Worm (Caenorhabditis elegans) whole organism, L1 larva: ENCODE data around the gene C03A3.3.

Experiments used
- fkh-10 ChIP-seq: sonication (generic microtip); optimal IDR thresholded peaks from 2 replicates; lab custom pipeline; 2017; ENCODE audit warnings: missing biosample characterization, missing genetic modification reagents, missing genetic modification characterization
- tbx-2 ChIP-seq: sonication (generic microtip); optimal IDR thresholded peaks from 2 replicates; lab custom pipeline; 2016; ENCODE audit warnings: missing genetic modification characterization, missing compliant biosample characterization

DNA sequence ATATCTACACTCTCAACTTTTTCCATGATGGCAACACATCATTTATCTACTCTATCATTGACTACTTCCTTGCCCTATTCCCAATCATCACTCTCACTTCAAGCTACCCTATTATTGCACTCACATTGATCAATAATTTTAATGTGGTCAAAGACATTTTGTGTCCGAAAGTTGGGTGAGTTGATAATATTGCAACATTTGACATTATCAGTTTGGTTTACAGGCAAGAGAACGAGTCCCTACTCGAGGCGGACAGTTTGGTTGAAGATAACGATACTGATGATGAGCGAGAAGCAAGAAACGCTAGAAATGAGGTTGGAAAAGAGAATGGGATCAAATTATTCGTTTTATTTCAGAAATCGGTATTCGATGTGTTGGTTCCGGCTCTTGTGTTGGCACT, 4.2 kb downstream of the C03A3.3 start:
- TF ChIP-seq tbx-2 (tag; lab: Kevin White, UChicago) (no peak), fkh-10 (GFP tag; lab: Kevin White, UChicago) (no peak)
